Fruit fly (Drosophila melanogaster) whole organism, wandering third instar larva: Measurements from ENCODE around the gene Kap-alpha3.

Experiments
- Abd-B ChIP-seq: fragments of >200 bp; optimal IDR thresholded peaks from 2 replicates; lab custom pipeline; 2017; ENCODE audit warnings: missing biosample characterization, missing genetic modification characterization
- CG32264 ChIP-seq: fragments of 200-800 bp; sonication (Bioruptor generic); optimal IDR thresholded peaks from 2 replicates; lab custom pipeline; 2016; ENCODE audit warnings: missing biosample characterization, missing genetic modification characterization
- CG9705 ChIP-seq: fragments of 200-800 bp; sonication (Bioruptor generic); optimal IDR thresholded peaks from 2 replicates; lab custom pipeline; 2018; ENCODE audit warnings: missing biosample characterization, mild to moderate bottlenecking, missing genetic modification characterization
- CrebA ChIP-seq: fragments of 200-800 bp; sonication (Bioruptor generic); optimal IDR thresholded peaks from 2 replicates; lab custom pipeline; 2016; ENCODE audit warnings: missing biosample characterization, mild to moderate bottlenecking, missing genetic modification characterization, borderline replicate concordance
- Dfd ChIP-seq: fragments of >200 bp; optimal IDR thresholded peaks from 2 replicates; lab custom pipeline; 2017; ENCODE audit warnings: missing biosample characterization, missing genetic modification characterization
- Dif ChIP-seq: fragments of 200-275, 200-300 bp; sonication (Bioruptor generic); optimal IDR thresholded peaks from 2 replicates; lab custom pipeline; 2018; ENCODE audit warnings: missing biosample characterization, missing genetic modification characterization; ENCODE audit not compliant: partially characterized antibody
- GATAd ChIP-seq: sonication (Bioruptor generic); optimal IDR thresholded peaks from 2 replicates; lab custom pipeline; 2016; ENCODE audit warnings: missing biosample characterization, missing genetic modification characterization
- HLH106 ChIP-seq: fragments of 200-800 bp; optimal IDR thresholded peaks from 3 replicates; lab custom pipeline; 2019; ENCODE audit warnings: missing biosample characterization, mild to moderate bottlenecking, missing genetic modification characterization, moderate library complexity
- Hnf4 ChIP-seq: fragments of 200-800 bp; sonication (Bioruptor generic); optimal IDR thresholded peaks from 2 replicates; lab custom pipeline; 2016; ENCODE audit warnings: missing biosample characterization, mild to moderate bottlenecking, missing genetic modification characterization
- Hr78 ChIP-seq: fragments of >200 bp; optimal IDR thresholded peaks from 2 replicates; lab custom pipeline; 2017; ENCODE audit warnings: missing biosample characterization, missing genetic modification characterization
- Hr83 ChIP-seq: fragments of 200-300 bp; sonication (Bioruptor generic); optimal IDR thresholded peaks from 2 replicates; lab custom pipeline; 2016; ENCODE audit warnings: missing biosample characterization, mild to moderate bottlenecking, missing genetic modification characterization, moderate library complexity; ENCODE audit not compliant: poor library complexity, severe bottlenecking
- Jra ChIP-seq: sonication (Bioruptor generic); optimal IDR thresholded peaks from 2 replicates; lab custom pipeline; 2016; ENCODE audit warnings: missing biosample characterization, missing genetic modification characterization
- Mio ChIP-seq: sonication (Bioruptor generic); optimal IDR thresholded peaks from 2 replicates; lab custom pipeline; 2016; ENCODE audit warnings: missing biosample characterization, missing genetic modification characterization
- Myc ChIP-seq: fragments of >200 bp; optimal IDR thresholded peaks from 2 replicates; lab custom pipeline; 2017
- N ChIP-seq: fragments of >200 bp; optimal IDR thresholded peaks from 2 replicates; lab custom pipeline; 2018; ENCODE audit warnings: missing biosample characterization, missing external identifiers, missing genetic modification characterization
- OdsH ChIP-seq: fragments of 200-800 bp; sonication (Bioruptor generic); optimal IDR thresholded peaks from 2 replicates; lab custom pipeline; 2016; ENCODE audit warnings: missing biosample characterization, mild to moderate bottlenecking, missing genetic modification characterization
- Rel ChIP-seq, 2 experiments: fragments of 200-800 bp; sonication (Bioruptor generic) in 1 of 2; optimal IDR thresholded peaks; 2 replicates in 1 of 2; 3 replicates in 1 of 2; lab custom pipeline; 2016 to 2019; ENCODE audit warnings: mild to moderate bottlenecking in 2 of 2, missing biosample characterization in 2 of 2, missing genetic modification characterization in 2 of 2, moderate library complexity in 1 of 2
- Sp1 ChIP-seq: fragments of 200-800 bp; sonication (Bioruptor generic); optimal IDR thresholded peaks from 3 replicates; lab custom pipeline; 2019; ENCODE audit warnings: missing biosample characterization, mild to moderate bottlenecking, missing genetic modification characterization, moderate library complexity
- Vsx2 ChIP-seq: fragments of 200-300, 225-300 bp; sonication (Bioruptor generic); optimal IDR thresholded peaks from 2 replicates; lab custom pipeline; 2018; ENCODE audit warnings: missing biosample characterization, missing genetic modification characterization; ENCODE audit not compliant: partially characterized antibody
- br ChIP-seq: fragments of 200-800 bp; sonication (Bioruptor generic); optimal IDR thresholded peaks from 2 replicates; lab custom pipeline; 2016; ENCODE audit warnings: missing biosample characterization, missing genetic modification characterization
- brk ChIP-seq: fragments of 200-800 bp; sonication (Bioruptor generic); optimal IDR thresholded peaks from 2 replicates; lab custom pipeline; 2016; ENCODE audit warnings: missing biosample characterization, mild to moderate bottlenecking, missing genetic modification characterization
- dl ChIP-seq, 2 experiments: fragments of 175-275, 200-275 bp in 1 of 2; fragments of 200-275 bp in 1 of 2; sonication (Bioruptor generic); optimal IDR thresholded peaks; lab custom pipeline; 2018; ENCODE audit warnings: mild to moderate bottlenecking in 2 of 2, missing biosample characterization in 2 of 2, missing genetic modification characterization in 2 of 2, moderate library complexity in 2 of 2; ENCODE audit not compliant: partially characterized antibody in 2 of 2, insufficient read depth in 1 of 2
- dmrt93B ChIP-seq: fragments of 200-800 bp; sonication (Bioruptor generic); optimal IDR thresholded peaks from 2 replicates; lab custom pipeline; 2018; ENCODE audit warnings: missing biosample characterization, mild to moderate bottlenecking, missing genetic modification characterization
- dsf ChIP-seq: sonication (Bioruptor generic); optimal IDR thresholded peaks from 2 replicates; lab custom pipeline; 2016; ENCODE audit warnings: missing biosample characterization, missing genetic modification characterization, borderline replicate concordance
- ey ChIP-seq: fragments of 200-800 bp; sonication (Bioruptor generic); optimal IDR thresholded peaks from 2 replicates; lab custom pipeline; 2016; ENCODE audit warnings: missing biosample characterization, missing genetic modification characterization
- foxo ChIP-seq, 2 experiments: fragments of 200-800 bp; sonication (Bioruptor generic); optimal IDR thresholded peaks; 2 replicates in 1 of 2; 3 replicates in 1 of 2; lab custom pipeline; 2016 to 2017; ENCODE audit warnings: missing biosample characterization in 2 of 2, missing genetic modification characterization in 2 of 2
- fru ChIP-seq: fragments of 200-800 bp; sonication (Bioruptor generic); optimal IDR thresholded peaks from 3 replicates; lab custom pipeline; 2016; ENCODE audit warnings: missing biosample characterization, mild to moderate bottlenecking, missing genetic modification characterization
- h ChIP-seq: fragments of 200-800 bp; sonication (Bioruptor generic); optimal IDR thresholded peaks from 3 replicates; lab custom pipeline; 2016; ENCODE audit warnings: missing biosample characterization, mild to moderate bottlenecking, missing genetic modification characterization
- jim ChIP-seq: fragments of 175-275, 200-325 bp; sonication (Bioruptor generic); optimal IDR thresholded peaks from 2 replicates; lab custom pipeline; 2016; ENCODE audit warnings: missing biosample characterization, mild to moderate bottlenecking, missing genetic modification characterization
- lola ChIP-seq: fragments of >200 bp; optimal IDR thresholded peaks from 2 replicates; lab custom pipeline; 2017; ENCODE audit warnings: missing biosample characterization, missing genetic modification characterization
- pan ChIP-seq: fragments of >200 bp; optimal IDR thresholded peaks from 2 replicates; lab custom pipeline; 2017
- psq ChIP-seq: fragments of 200-800 bp; sonication (Bioruptor generic); optimal IDR thresholded peaks from 3 replicates; lab custom pipeline; 2017; ENCODE audit warnings: missing biosample characterization, mild to moderate bottlenecking, missing genetic modification characterization, moderate library complexity
- rgr ChIP-seq: fragments of 200-800 bp; sonication (Bioruptor generic); optimal IDR thresholded peaks from 3 replicates; lab custom pipeline; 2016; ENCODE audit warnings: missing biosample characterization, mild to moderate bottlenecking, missing genetic modification characterization
- sage ChIP-seq: fragments of 200-800 bp; sonication (Bioruptor generic); optimal IDR thresholded peaks from 2 replicates; lab custom pipeline; 2016; ENCODE audit warnings: missing biosample characterization, mild to moderate bottlenecking, missing genetic modification characterization
- sv ChIP-seq: fragments of 200-800 bp; sonication (Bioruptor generic); optimal IDR thresholded peaks from 3 replicates; lab custom pipeline; 2016; ENCODE audit warnings: missing biosample characterization, missing genetic modification characterization
- tai ChIP-seq: sonication (Bioruptor generic); optimal IDR thresholded peaks from 2 replicates; lab custom pipeline; 2016; ENCODE audit warnings: missing biosample characterization, missing genetic modification characterization
- usp ChIP-seq: fragments of >200 bp; optimal IDR thresholded peaks from 2 replicates; lab custom pipeline; 2017; ENCODE audit warnings: missing biosample characterization, missing genetic modification characterization
- woc ChIP-seq: sonication (Bioruptor generic); optimal IDR thresholded peaks from 2 replicates; lab custom pipeline; 2016; ENCODE audit warnings: missing biosample characterization, mild to moderate bottlenecking, missing genetic modification characterization

The Kap-alpha3 gene

dm6 chr3R:9613124-9613523 is 35.6 kb upstream of the Kap-alpha3 start:
- TF ChIP-seq CG32264 (peak; percentile 70), sv (GFP tag; lab: Kevin White, UChicago) (peak; percentile 3), h (peak; percentile 88), fru (GFP tag; lab: Kevin White, UChicago) (peak; percentile 92), tai (GFP tag; lab: Kevin White, UChicago) (peak; percentile 55), Rel (GFP tag; optimal IDR thresholded peaks at IDR 0.05; lab: Kevin White, UChicago) (peak; percentile 77), Rel (tag; optimal IDR thresholded peaks at IDR 0.05; lab: Kevin White, UChicago) (no peak), jim (GFP tag; lab: Kevin White, UChicago) (no peak), dmrt93B (peak; percentile 63), CrebA (GFP tag; lab: Kevin White, UChicago) (peak; percentile 26), Hnf4 (GFP tag; lab: Kevin White, UChicago) (peak; percentile 86), Sp1 (GFP tag; lab: Kevin White, UChicago) (peak; percentile 74), woc (GFP tag; lab: Kevin White, UChicago) (peak; percentile 71), sage (GFP tag; lab: Kevin White, UChicago) (peak; percentile 65), OdsH (peak; percentile 81), Mio (GFP tag; lab: Kevin White, UChicago) (no peak), HLH106 (tag; lab: Kevin White, UChicago) (peak; percentile 68), usp (GFP tag; lab: Kevin White, UChicago) (no peak), CG9705 (GFP tag; lab: Kevin White, UChicago) (no peak), foxo (GFP tag; optimal IDR thresholded peaks at IDR 0.05; lab: Kevin White, UChicago) (peak; percentile 9 to 89), pan (lab: Kevin White, UChicago) (no peak), ey (GFP tag; lab: Kevin White, UChicago) (peak; percentile 87), Hr83 (GFP tag; lab: Kevin White, UChicago) (no peak), Vsx2 (GFP tag; lab: Kevin White, UChicago) (no peak), N (GFP tag; lab: Kevin White, UChicago) (no peak), Hr78 (GFP tag; lab: Kevin White, UChicago) (no peak), rgr (GFP tag; lab: Kevin White, UChicago) (peak; percentile 84), brk (GFP tag; lab: Kevin White, UChicago) (peak; percentile 48), br (GFP tag; lab: Kevin White, UChicago) (peak; percentile 88), lola (GFP tag; lab: Kevin White, UChicago) (no peak), psq (GFP tag; lab: Kevin White, UChicago) (peak; percentile 72), dl (GFP tag; optimal IDR thresholded peaks at IDR 0.05; lab: Kevin White, UChicago; ENCODE audit: insufficient read depth in 1 of 2, partially characterized antibody in 2 of 2) (no peak), Dif (GFP tag; lab: Kevin White, UChicago) (no peak), Dfd (GFP tag; lab: Kevin White, UChicago) (no peak), Jra (GFP tag; lab: Kevin White, UChicago) (peak; percentile 18)

- TF ChIP-seq woc (GFP tag; lab: Kevin White, UChicago) = peak; percentile 11
- no peak for TF ChIP-seq tai (GFP tag; lab: Kevin White, UChicago)
- TF ChIP-seq sage (GFP tag; lab: Kevin White, UChicago) = no peak
- no peak for TF ChIP-seq Hr83 (GFP tag; lab: Kevin White, UChicago)
- peak; percentile 6 for TF ChIP-seq psq (GFP tag; lab: Kevin White, UChicago)
- peak; percentile 9 for TF ChIP-seq Sp1 (GFP tag; lab: Kevin White, UChicago)
- peak; percentile 59 for TF ChIP-seq br (GFP tag; lab: Kevin White, UChicago)
- TF ChIP-seq h = peak; percentile 69
- TF ChIP-seq usp (GFP tag; lab: Kevin White, UChicago) = no peak
- no peak for TF ChIP-seq Abd-B (GFP tag; lab: Kevin White, UChicago)
- TF ChIP-seq Jra (GFP tag; lab: Kevin White, UChicago) = no peak
- TF ChIP-seq Rel (GFP tag; optimal IDR thresholded peaks at IDR 0.05; lab: Kevin White, UChicago) = no peak
- no peak for TF ChIP-seq Rel (tag; optimal IDR thresholded peaks at IDR 0.05; lab: Kevin White, UChicago)
- no peak for TF ChIP-seq CG32264
- peak; percentile 56 for TF ChIP-seq rgr (GFP tag; lab: Kevin White, UChicago)
- TF ChIP-seq sv (GFP tag; lab: Kevin White, UChicago) = no peak
- peak; percentile 60 for TF ChIP-seq Hnf4 (GFP tag; lab: Kevin White, UChicago)
- no peak for TF ChIP-seq jim (GFP tag; lab: Kevin White, UChicago)
- no peak for TF ChIP-seq CrebA (GFP tag; lab: Kevin White, UChicago)
- TF ChIP-seq GATAd (GFP tag; lab: Kevin White, UChicago) = no peak
- TF ChIP-seq Myc (lab: Kevin White, UChicago) = no peak
- peak; percentile 45 for TF ChIP-seq fru (GFP tag; lab: Kevin White, UChicago)
- peak in 1 of 2 experiments; percentile 56 for TF ChIP-seq foxo (GFP tag; optimal IDR thresholded peaks at IDR 0.05; lab: Kevin White, UChicago)
- TF ChIP-seq lola (GFP tag; lab: Kevin White, UChicago) = no peak
- TF ChIP-seq ey (GFP tag; lab: Kevin White, UChicago) = peak; percentile 63
- TF ChIP-seq dmrt93B = no peak
- peak; percentile 54 for TF ChIP-seq OdsH
- TF ChIP-seq CG9705 (GFP tag; lab: Kevin White, UChicago) = no peak
- TF ChIP-seq Dfd (GFP tag; lab: Kevin White, UChicago) = no peak
- TF ChIP-seq HLH106 (tag; lab: Kevin White, UChicago) = peak; percentile 45
- TF ChIP-seq dsf (GFP tag; lab: Kevin White, UChicago) = no peak
- TF ChIP-seq Dif (GFP tag; lab: Kevin White, UChicago) = no peak
- TF ChIP-seq N (GFP tag; lab: Kevin White, UChicago) = no peak
- no peak for TF ChIP-seq Vsx2 (GFP tag; lab: Kevin White, UChicago)
- no peak for TF ChIP-seq brk (GFP tag; lab: Kevin White, UChicago)
- TF ChIP-seq Hr78 (GFP tag; lab: Kevin White, UChicago) = no peak
- TF ChIP-seq dl (GFP tag; optimal IDR thresholded peaks at IDR 0.05; lab: Kevin White, UChicago; ENCODE audit: insufficient read depth in 1 of 2, partially characterized antibody in 2 of 2) = no peak
- no peak for TF ChIP-seq pan (lab: Kevin White, UChicago)
- no peak for TF ChIP-seq Mio (GFP tag; lab: Kevin White, UChicago)
- TF ChIP-seq, all 38 proteins: peak for 12
These were observed 34.7 kb upstream of the Kap-alpha3 start for dm6 chr3R:9612217-9612616.
